Fruit fly (Drosophila melanogaster): ENCODE measurements around the gene Cdk8.

The Cdk8 gene

DNA sequence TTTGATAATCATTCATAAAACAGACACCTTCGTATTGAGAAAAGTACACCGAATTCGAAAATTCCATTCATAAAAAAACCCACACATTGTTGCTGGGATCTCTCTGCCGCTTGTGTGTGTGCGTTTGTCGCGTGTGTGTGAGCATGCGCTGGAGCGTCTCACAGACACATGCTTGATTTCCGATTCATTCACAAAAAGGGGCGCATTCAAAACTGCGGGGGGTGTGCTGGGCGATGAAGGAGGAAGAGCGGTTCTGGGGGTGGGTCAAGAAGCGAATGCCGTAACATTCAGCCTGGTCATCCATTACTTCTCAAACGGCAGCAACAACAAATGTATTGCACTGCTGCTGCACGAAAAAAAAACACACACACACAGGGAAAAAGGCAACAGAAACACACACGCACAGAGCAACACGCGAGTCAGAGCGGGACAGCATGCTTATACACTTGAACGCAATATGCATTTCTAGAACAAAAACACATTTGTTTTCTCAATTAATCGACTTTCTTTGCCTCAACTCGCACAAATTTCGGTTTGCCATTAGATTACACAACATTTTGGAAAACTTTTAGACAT lies 15.5 kb upstream of the Cdk8 start:
- TF ChIP-seq Trl (optimal IDR thresholded peaks at IDR 0.05) (peak in 1 of 2 experiments; percentile 59), Trl (GFP tag; optimal IDR thresholded peaks at IDR 0.05) (no peak), jing (GFP tag; optimal IDR thresholded peaks at IDR 0.05) (no peak), slp2 (GFP tag; optimal IDR thresholded peaks at IDR 0.05) (no peak), B-H1 (GFP tag; IDR thresholded peaks at IDR 0.05) (no peak), CG10321 (GFP tag; IDR thresholded peaks at IDR 0.05) (peak; percentile 86), CG12071 (GFP tag; optimal IDR thresholded peaks at IDR 0.05) (peak; percentile 15), CG11504 (tag; optimal IDR thresholded peaks at IDR 0.05) (peak; percentile 45), dan (GFP tag; IDR thresholded peaks at IDR 0.05) (no peak), tna (GFP tag; IDR thresholded peaks at IDR 0.05; ENCODE audit: partially characterized antibody) (no peak), CG10654 (GFP tag; optimal IDR thresholded peaks at IDR 0.05) (no peak), Lpt (GFP tag; optimal IDR thresholded peaks at IDR 0.05) (no peak), Pdp1 (GFP tag; optimal IDR thresholded peaks at IDR 0.05) (peak in 1 of 2 experiments; percentile 40), phol (tag; optimal IDR thresholded peaks at IDR 0.05) (no peak), CG6854 (GFP tag; optimal IDR thresholded peaks at IDR 0.05) (no peak), GATAe (GFP tag; conservative IDR thresholded peaks at IDR 0.05) (no peak), CG9215 (GFP tag; IDR thresholded peaks at IDR 0.05) (no peak), scrt (GFP tag; optimal IDR thresholded peaks at IDR 0.05) (peak; percentile 88), bbx (GFP tag; IDR thresholded peaks at IDR 0.05; ENCODE audit: partially characterized antibody) (peak; percentile 55; the same call in 1 of the 2 replicates), pan (optimal IDR thresholded peaks at IDR 0.05) (no peak), pan (GFP tag; optimal IDR thresholded peaks at IDR 0.05 in 1 of 2, IDR thresholded peaks at IDR 0.05 in 1 of 2) (peak in 1 of 2 experiments; percentile 13), CG12391 (tag; optimal IDR thresholded peaks at IDR 0.05) (no peak), CG33557 (GFP tag; optimal IDR thresholded peaks at IDR 0.05) (no peak), knrl (GFP tag; IDR thresholded peaks at IDR 0.05; ENCODE audit: partially characterized antibody) (no peak), CG1603 (tag; optimal IDR thresholded peaks at IDR 0.05) (peak; percentile 13), Ada2b (GFP tag; IDR thresholded peaks at IDR 0.05) (no peak), CG34224 (GFP tag; IDR thresholded peaks at IDR 0.05; ENCODE audit: partially characterized antibody) (no peak), Nf-YC (tag; optimal IDR thresholded peaks at IDR 0.05) (no peak), nmo (GFP tag; optimal IDR thresholded peaks at IDR 0.05) (peak; percentile 15), Xrp1 (GFP tag; IDR thresholded peaks at IDR 0.05) (no peak), zen (tag; optimal IDR thresholded peaks at IDR 0.05) (no peak), lola (GFP tag; optimal IDR thresholded peaks at IDR 0.05) (peak in 1 of 3 experiments; percentile 54), dysf (GFP tag; IDR thresholded peaks at IDR 0.05) (no peak), HmgD (GFP tag; optimal IDR thresholded peaks at IDR 0.05) (no peak), her (GFP tag; optimal IDR thresholded peaks at IDR 0.05) (peak; percentile 30), twi (tag; optimal IDR thresholded peaks at IDR 0.05) (peak; percentile 83), onecut (GFP tag; IDR thresholded peaks at IDR 0.05) (no peak), CG12155 (GFP tag; optimal IDR thresholded peaks at IDR 0.05) (no peak), az2 (GFP tag; optimal IDR thresholded peaks at IDR 0.05) (no peak), CG18599 (GFP tag; optimal IDR thresholded peaks at IDR 0.05) (peak; percentile 21), ranshi (GFP tag; IDR thresholded peaks at IDR 0.05) (no peak), pzg (GFP tag; optimal IDR thresholded peaks at IDR 0.05) (peak; percentile 15), Drgx (GFP tag; IDR thresholded peaks at IDR 0.05) (peak; percentile 53; the same call in 1 of the 2 replicates), CkIIα-i1 (GFP tag; IDR thresholded peaks at IDR 0.05) (no peak), cg (GFP tag; optimal IDR thresholded peaks at IDR 0.05) (peak; percentile 96), Atf3 (GFP tag; optimal IDR thresholded peaks at IDR 0.05) (no peak), fu2 (GFP tag; optimal IDR thresholded peaks at IDR 0.05) (no peak), Fer1 (GFP tag; optimal IDR thresholded peaks at IDR 0.05) (peak; percentile 33), bowl (GFP tag; IDR thresholded peaks at IDR 0.05) (no peak), amos (GFP tag; IDR thresholded peaks at IDR 0.05; ENCODE audit: partially characterized antibody) (peak; percentile 23; the same call in 1 of the 2 replicates)

Data from whole organism, embryonic.